Worm (Caenorhabditis elegans) whole organism, young adult: ENCODE data around the gene F59A6.11.

Experiments
- F39B2.1 ChIP-seq: fragments of 200-800 bp; sonication (Bioruptor generic); IDR thresholded peaks from 2 replicates; pipeline ENCODE4 v1.3.6; 2022; ENCODE audit warnings: missing genetic modification reagents, missing genetic modification characterization, missing compliant biosample characterization
- Y53F4B.3 ChIP-seq: fragments of 200-800 bp; sonication (Bioruptor generic); IDR thresholded peaks from 2 replicates; pipeline ENCODE4 v1.3.6; 2022; ENCODE audit warnings: missing genetic modification reagents, missing genetic modification characterization, missing compliant biosample characterization
- ZK185.1 ChIP-seq: sonication (generic microtip); optimal IDR thresholded peaks from 2 replicates; lab custom pipeline; 2016; ENCODE audit warnings: mild to moderate bottlenecking, missing genetic modification characterization, missing compliant biosample characterization; ENCODE audit not compliant: poor library complexity, severe bottlenecking
- ama-1 ChIP-seq, 3 experiments: fragments of 150-350 bp in 1 of 3; sonication (generic microtip) in 2 of 3; optimal IDR thresholded peaks; 2 replicates each; lab custom pipeline; 2014 to 2018; ENCODE audit warnings: missing biosample characterization in 2 of 3, missing genetic modification characterization in 2 of 3, missing genetic modification reagents in 2 of 3
- bed-2 ChIP-seq: fragments of 200-800 bp; sonication (Bioruptor generic); IDR thresholded peaks from 2 replicates; pipeline ENCODE4 v1.3.6; 2022; ENCODE audit warnings: missing genetic modification reagents, missing genetic modification characterization, missing compliant biosample characterization
- ceh-40 ChIP-seq: fragments of 200-800 bp; sonication (Bioruptor generic); IDR thresholded peaks from 2 replicates; pipeline ENCODE4 v1.3.6; 2022; ENCODE audit warnings: missing genetic modification characterization, missing compliant biosample characterization
- hlh-12 ChIP-seq: sonication (generic microtip); optimal IDR thresholded peaks from 2 replicates; lab custom pipeline; 2016; ENCODE audit warnings: missing genetic modification characterization, missing compliant biosample characterization
- mcd-1 ChIP-seq: fragments of 200-800 bp; sonication (Bioruptor generic); IDR thresholded peaks from 2 replicates; pipeline ENCODE4 v1.3.6; 2022; ENCODE audit warnings: missing genetic modification reagents, missing genetic modification characterization, missing compliant biosample characterization
- nhr-120 ChIP-seq: fragments of 200-800 bp; sonication (Bioruptor generic); IDR thresholded peaks from 2 replicates; pipeline ENCODE4 v1.3.6; 2022; ENCODE audit warnings: missing genetic modification characterization, missing compliant biosample characterization
- sea-2 ChIP-seq: fragments of 200-800 bp; sonication (Bioruptor generic); IDR thresholded peaks from 2 replicates; pipeline ENCODE4 v1.3.6; 2022; ENCODE audit warnings: missing genetic modification characterization, missing compliant biosample characterization
- somi-1 ChIP-seq: fragments of 200-800 bp; sonication (Bioruptor generic); optimal IDR thresholded peaks from 2 replicates; lab custom pipeline; 2018; ENCODE audit warnings: mild to moderate bottlenecking, missing genetic modification characterization, missing compliant biosample characterization
- sptf-2 ChIP-seq: fragments of 200-800 bp; sonication (Bioruptor generic); optimal IDR thresholded peaks from 2 replicates; lab custom pipeline; 2018; ENCODE audit warnings: mild to moderate bottlenecking, missing genetic modification characterization, missing compliant biosample characterization
- unc-62 ChIP-seq: fragments of 150-350 bp; optimal IDR thresholded peaks from 2 replicates; lab custom pipeline; 2014; ENCODE audit warnings: missing biosample characterization, missing genetic modification reagents, missing genetic modification characterization
- ztf-22 ChIP-seq: fragments of 200-800 bp; sonication (Bioruptor generic); optimal IDR thresholded peaks from 2 replicates; lab custom pipeline; 2018; ENCODE audit warnings: mild to moderate bottlenecking, missing genetic modification characterization, moderate library complexity, missing compliant biosample characterization

ce11 chrII:4989802-4990201 is 8.8 kb downstream of the F59A6.11 start, which contains the start of gene T27F7.12:
- TF ChIP-seq sptf-2 (GFP tag; lab: Kevin White, UChicago) (no peak), nhr-120 (GFP tag; lab: Robert Waterston, UW) (no peak), F39B2.1 (GFP tag; lab: Robert Waterston, UW) (no peak), ztf-22 (GFP tag; lab: Kevin White, UChicago) (no peak), unc-62 (GFP tag; lab: Kevin White, UChicago) (no peak), bed-2 (no peak), sea-2 (GFP tag; lab: Robert Waterston, UW) (no peak), hlh-12 (tag; lab: Kevin White, UChicago) (no peak), ceh-40 (GFP tag; lab: Robert Waterston, UW) (no peak), Y53F4B.3 (GFP tag; lab: Robert Waterston, UW) (no peak), ama-1 (optimal IDR thresholded peaks at IDR 0.05; lab: Kevin White, UChicago) (no peak), ama-1 (GFP tag; optimal IDR thresholded peaks at IDR 0.05; lab: Kevin White, UChicago) (no peak), somi-1 (GFP tag; lab: Kevin White, UChicago) (no peak), mcd-1 (no peak), ZK185.1 (tag; lab: Kevin White, UChicago) (no peak)
